Worm (Caenorhabditis elegans): ENCODE measurements around the gene clec-147.

- TF ChIP-seq sptf-1 (tag; optimal IDR thresholded peaks at IDR 0.05) (no peak), nhr-77 (tag; optimal IDR thresholded peaks at IDR 0.05) (no peak), unc-130 (tag; optimal IDR thresholded peaks at IDR 0.05) (no peak), egl-27 (tag; optimal IDR thresholded peaks at IDR 0.05) (no peak), ama-1 (optimal IDR thresholded peaks at IDR 0.05) (no peak), grh-1 (GFP tag; IDR thresholded peaks at IDR 0.05) (no peak)
These were observed 40.4 kb upstream of the clec-147 start, which contains the start of gene nspb-7 for ce11 chrII:14578013-14578412.

Data from whole organism, L1 larva.